Worm (Caenorhabditis elegans) whole organism, L3 larva: Measurements from ENCODE around the gene nhr-134.

Source experiments
- ama-1 ChIP-seq: fragments of 150-350 bp; optimal IDR thresholded peaks from 2 replicates; lab custom pipeline; 2018
- ceh-9 ChIP-seq: sonication (generic microtip); optimal IDR thresholded peaks from 2 replicates; lab custom pipeline; 2018; ENCODE audit warnings: missing biosample characterization, missing genetic modification characterization
- elt-3 ChIP-seq, 3 experiments: fragments of 150-350 bp in 1 of 3; sonication (generic microtip) in 2 of 3; optimal IDR thresholded peaks; 2 replicates in 2 of 3; 4 replicates in 1 of 3; lab custom pipeline; 2014 to 2017; ENCODE audit warnings: missing biosample characterization in 3 of 3, missing genetic modification characterization in 3 of 3
- fos-1 ChIP-seq: fragments of 150-350 bp; optimal IDR thresholded peaks from 2 replicates; lab custom pipeline; 2014; ENCODE audit warnings: missing biosample characterization, missing genetic modification characterization
- lin-39 ChIP-seq: fragments of 150-350 bp; optimal IDR thresholded peaks from 2 replicates; lab custom pipeline; 2018; ENCODE audit warnings: missing biosample characterization, missing genetic modification reagents, missing genetic modification characterization
- mdl-1 ChIP-seq: fragments of 150-350 bp; optimal IDR thresholded peaks from 2 replicates; lab custom pipeline; 2014; ENCODE audit warnings: missing biosample characterization, missing genetic modification characterization
- nhr-23 ChIP-seq: fragments of 150-350 bp; optimal IDR thresholded peaks from 2 replicates; lab custom pipeline; 2014; ENCODE audit warnings: missing biosample characterization, missing genetic modification reagents, missing genetic modification characterization
- nhr-237 ChIP-seq: fragments of 150-350 bp; optimal IDR thresholded peaks from 2 replicates; lab custom pipeline; 2014; ENCODE audit warnings: missing biosample characterization, missing genetic modification characterization

DNA sequence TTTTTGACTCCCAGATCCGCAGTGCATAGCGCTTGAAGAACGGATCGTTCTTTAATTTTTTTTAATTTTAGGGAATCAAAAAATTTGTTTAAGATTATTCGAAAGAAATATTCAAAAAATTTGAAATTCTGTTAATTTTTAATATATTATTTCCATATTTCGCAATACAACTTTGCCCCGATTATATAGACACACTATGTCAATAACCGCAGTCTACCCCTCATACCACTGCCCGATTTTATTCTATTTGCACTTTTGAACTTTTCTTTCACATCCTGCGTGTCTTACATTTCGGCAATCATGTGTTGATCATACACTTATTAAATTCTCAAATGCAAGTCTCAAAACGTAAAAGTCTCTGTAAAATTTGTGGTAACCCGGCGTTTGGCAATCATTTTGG, 12.2 kb upstream of the nhr-134 start, which contains the start of gene nhr-56:
- TF ChIP-seq fos-1 (tag; lab: Kevin White, UChicago) (no peak), ama-1 (lab: Kevin White, UChicago) (no peak), elt-3 (tag; optimal IDR thresholded peaks at IDR 0.05; lab: Kevin White, UChicago) (no peak), nhr-237 (tag; lab: Kevin White, UChicago) (no peak), ceh-9 (tag; lab: Kevin White, UChicago) (no peak), nhr-23 (peak; percentile 69), mdl-1 (tag; lab: Kevin White, UChicago) (no peak), lin-39 (tag; lab: Kevin White, UChicago) (no peak)
